Worm (Caenorhabditis elegans) whole organism, early embryonic: ENCODE data around the gene bra-2.

Experiments used
- B0310.2 ChIP-seq: sonication (generic microtip); optimal IDR thresholded peaks from 2 replicates; lab custom pipeline; 2016; ENCODE audit warnings: mild to moderate bottlenecking, missing genetic modification characterization, missing compliant biosample characterization
- F13C5.2 ChIP-seq: sonication (generic microtip); optimal IDR thresholded peaks from 2 replicates; lab custom pipeline; 2017; ENCODE audit warnings: mild to moderate bottlenecking, missing genetic modification characterization, inconsistent platforms, missing compliant biosample characterization
- aly-1 ChIP-seq: sonication (generic microtip); optimal IDR thresholded peaks from 2 replicates; lab custom pipeline; 2016; ENCODE audit warnings: missing genetic modification characterization, missing compliant biosample characterization
- ama-1 ChIP-seq: fragments of 150-350 bp; optimal IDR thresholded peaks from 2 replicates; lab custom pipeline; 2014
- flt-1 ChIP-seq: fragments of 200-800 bp; sonication (Bioruptor generic); IDR thresholded peaks from 2 replicates; pipeline ENCODE4 v1.3.6; 2022; ENCODE audit warnings: missing genetic modification characterization, missing compliant biosample characterization
- hmbx-1 ChIP-seq: sonication (generic microtip); optimal IDR thresholded peaks from 2 replicates; lab custom pipeline; 2016; ENCODE audit warnings: mild to moderate bottlenecking, missing genetic modification characterization, missing compliant biosample characterization
- hmg-4 ChIP-seq: fragments of 200-800 bp; sonication (Bioruptor generic); optimal IDR thresholded peaks from 2 replicates; lab custom pipeline; 2018; ENCODE audit warnings: mild to moderate bottlenecking, missing genetic modification characterization, missing compliant biosample characterization
- pes-1 ChIP-seq: fragments of 200-800 bp; sonication (Bioruptor generic); IDR thresholded peaks from 2 replicates; pipeline ENCODE4 v1.3.6; 2022; ENCODE audit warnings: missing genetic modification reagents, missing genetic modification characterization, missing compliant biosample characterization
- scrt-1 ChIP-seq: fragments of 200-800 bp; sonication (Bioruptor generic); IDR thresholded peaks from 2 replicates; pipeline ENCODE4 v1.3.6; 2022; ENCODE audit warnings: missing genetic modification characterization, missing compliant biosample characterization
- sea-1 ChIP-seq: fragments of 200-800 bp; sonication (Bioruptor generic); conservative IDR thresholded peaks from 2 replicates; pipeline ENCODE4 v1.3.6; 2022; ENCODE audit warnings: missing genetic modification characterization, missing compliant biosample characterization
- tbx-11 ChIP-seq: fragments of 200-800 bp; sonication (Bioruptor generic); IDR thresholded peaks from 2 replicates; pipeline ENCODE4 v1.3.6; 2022; ENCODE audit warnings: missing genetic modification characterization, missing compliant biosample characterization
- tbx-37 ChIP-seq: fragments of 200-800 bp; sonication (Bioruptor generic); conservative IDR thresholded peaks from 2 replicates; pipeline ENCODE4 v1.3.6; 2022; ENCODE audit warnings: missing genetic modification reagents, missing genetic modification characterization, missing compliant biosample characterization
- tra-4 ChIP-seq: sonication (generic microtip); optimal IDR thresholded peaks from 2 replicates; lab custom pipeline; 2017; ENCODE audit warnings: missing genetic modification characterization, missing compliant biosample characterization

DNA sequence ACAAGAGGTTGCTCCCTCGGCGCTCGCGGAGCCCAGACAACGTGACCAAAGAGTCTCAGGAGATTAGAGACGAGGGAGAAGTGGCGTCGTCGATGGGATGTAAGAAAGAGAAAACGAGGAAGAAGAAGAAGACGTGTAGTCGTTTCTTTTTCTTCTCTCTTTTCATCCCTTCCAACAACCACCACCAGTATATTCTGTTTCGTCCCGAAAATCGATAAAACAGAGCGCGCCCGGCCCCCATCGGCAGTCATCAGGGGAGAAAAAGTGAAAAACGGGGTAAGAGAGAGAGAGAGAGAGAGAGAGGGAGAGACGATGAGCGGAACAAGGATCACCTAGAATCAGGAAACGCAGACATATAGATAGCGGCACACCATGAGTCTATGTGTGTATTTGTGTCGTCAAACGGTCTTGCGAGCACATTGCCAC lies 23.2 kb upstream of the bra-2 start:
- 0 out of 2 replicates have a peak, but pooled peaks have one; percentile 25 for TF ChIP-seq flt-1 (GFP tag; lab: Robert Waterston, UW)
- no peak for TF ChIP-seq tra-4 (tag; lab: Kevin White, UChicago)
- TF ChIP-seq B0310.2 (tag; lab: Kevin White, UChicago), result no peak
- TF ChIP-seq scrt-1 (GFP tag; lab: Robert Waterston, UW), result no peak
- peak; percentile 26 for TF ChIP-seq hmg-4 (GFP tag; lab: Kevin White, UChicago)
- TF ChIP-seq tbx-37, result no peak
- no peak for TF ChIP-seq hmbx-1
- no peak for TF ChIP-seq ama-1 (lab: Kevin White, UChicago)
- TF ChIP-seq tbx-11, result no peak
- TF ChIP-seq aly-1 (tag; lab: Kevin White, UChicago), result peak; percentile 28
- TF ChIP-seq F13C5.2 (tag; lab: Kevin White, UChicago), result peak; percentile 51
- no peak for TF ChIP-seq sea-1 (GFP tag; lab: Robert Waterston, UW)
- no peak for TF ChIP-seq pes-1 (GFP tag; lab: Robert Waterston, UW)
